Fruit fly (Drosophila melanogaster): ENCODE measurements around the gene p24-1.

Gene p24-1

dm6 chrX:11857522-11858438 is 5.5 kb upstream of the p24-1 start:
- TF ChIP-seq noc (tag; optimal IDR thresholded peaks at IDR 0.05): peak; percentile 77

DNA sequence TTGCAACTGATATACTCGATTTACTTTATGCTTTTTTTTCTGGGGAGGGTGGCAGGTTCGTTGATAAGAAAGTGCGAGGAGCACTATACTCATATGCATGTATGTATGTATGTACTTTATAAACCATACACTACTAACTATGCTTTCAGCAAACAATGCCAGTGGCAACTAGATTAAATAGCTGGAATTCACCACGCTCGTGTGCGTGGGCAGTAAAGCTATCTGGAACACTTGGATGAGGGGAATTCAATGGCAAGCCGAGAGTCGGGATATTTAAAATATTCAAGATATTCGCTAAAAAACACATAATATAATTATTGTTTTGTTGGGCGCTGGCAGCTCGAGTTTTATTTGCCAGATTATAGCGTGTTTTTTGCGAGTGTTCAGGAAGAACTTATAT is 4.5 kb upstream of the p24-1 start:
- no peak for TF ChIP-seq noc (tag; optimal IDR thresholded peaks at IDR 0.05)

DNA sequence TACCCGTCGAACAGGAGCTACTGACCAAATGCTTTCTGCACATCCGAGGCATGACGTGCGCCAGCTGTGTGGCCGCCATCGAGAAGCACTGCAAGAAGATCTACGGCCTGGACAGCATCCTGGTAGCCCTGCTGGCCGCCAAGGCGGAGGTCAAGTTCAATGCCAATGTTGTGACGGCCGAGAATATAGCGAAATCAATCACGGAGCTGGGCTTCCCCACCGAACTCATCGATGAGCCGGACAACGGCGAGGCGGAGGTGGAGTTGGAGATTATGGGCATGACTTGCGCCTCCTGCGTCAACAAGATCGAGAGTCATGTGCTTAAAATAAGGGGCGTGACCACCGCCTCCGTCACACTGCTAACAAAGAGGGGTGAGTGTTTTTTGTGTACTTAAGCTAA is 3.6 kb upstream of the p24-1 start:
- TF ChIP-seq noc (tag; optimal IDR thresholded peaks at IDR 0.05): no peak

dm6 chrX:11854758-11855465 is 2.6 kb upstream of the p24-1 start, which contains the start of the genes CG10347 and ATP7:
TSS of gene CG10347 (minus strand) at chrX:11854931.
TSS of gene ATP7 (plus strand) at chrX:11855022.
- peak; percentile 30 for TF ChIP-seq noc (tag; optimal IDR thresholded peaks at IDR 0.05)

- TF ChIP-seq noc (tag; optimal IDR thresholded peaks at IDR 0.05): no peak
These were observed 3.1 kb downstream of the p24-1 start for dm6 chrX:11849267-11849666.

- TF ChIP-seq noc (tag; optimal IDR thresholded peaks at IDR 0.05): peak; percentile 35
These were observed 3.6 kb downstream of the p24-1 start for dm6 chrX:11848507-11849264.

dm6 chrX:11846049-11846718 is 6.1 kb downstream of the p24-1 start, which contains the start of gene CG15740:
TSS of gene CG15740 (minus strand) at chrX:11846099.
- no peak for TF ChIP-seq noc (tag; optimal IDR thresholded peaks at IDR 0.05)

DNA sequence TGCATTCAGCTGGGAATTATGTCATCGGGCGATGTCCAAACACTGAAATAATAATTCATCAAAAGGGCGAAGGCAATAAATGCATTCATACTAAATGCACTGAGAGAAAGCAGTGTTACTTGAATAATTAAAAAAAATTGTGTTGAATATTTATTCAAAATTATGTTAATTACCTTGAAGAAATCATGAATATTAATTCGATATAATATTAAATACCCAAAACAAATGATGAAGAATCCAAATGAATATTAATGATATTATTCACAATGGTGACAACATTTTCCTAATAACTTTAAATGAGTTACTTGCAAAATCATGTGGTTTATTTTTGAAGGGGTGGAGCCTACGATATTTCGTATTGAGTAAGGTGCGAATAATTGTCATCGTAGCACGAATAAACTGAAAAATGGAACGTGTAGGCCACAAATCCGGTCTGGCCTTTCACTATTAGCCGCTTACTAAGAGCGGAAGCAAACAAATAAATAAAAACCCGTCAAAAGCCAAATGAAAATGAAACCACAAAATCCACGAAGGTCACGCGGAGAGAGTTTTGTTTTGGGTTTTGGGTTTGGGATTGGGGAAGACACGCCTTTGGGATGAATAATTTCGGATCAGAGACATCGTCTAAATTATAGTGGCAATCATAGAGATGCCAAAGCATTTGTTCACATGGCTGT is 10.5 kb downstream of the p24-1 start:
- TF ChIP-seq noc (tag; optimal IDR thresholded peaks at IDR 0.05): no peak

DNA sequence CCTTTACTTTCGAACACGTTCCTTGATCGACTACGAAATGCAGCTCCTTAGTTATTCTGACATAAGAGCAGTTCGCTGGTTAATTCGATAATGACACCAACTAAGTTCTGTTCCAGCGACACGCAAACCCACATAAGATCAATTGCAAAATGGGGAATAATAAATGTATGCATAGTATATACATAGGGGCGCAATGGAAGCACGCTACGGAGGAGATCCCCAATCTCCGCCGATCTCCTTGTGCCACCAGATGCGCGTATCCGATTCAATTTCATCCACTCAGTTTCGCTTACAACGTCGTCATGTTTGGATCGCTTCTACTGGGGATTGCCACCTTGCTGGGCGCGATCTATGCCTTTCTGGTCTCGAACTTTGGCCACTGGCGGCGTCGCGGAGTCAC is 13.0 kb downstream of the p24-1 start, which contains the start of gene Cyp28c1:
Gene Cyp28c1 (plus strand): TSS at position 301 of the 400 bp plus-strand sequence.
- TF ChIP-seq noc (tag; optimal IDR thresholded peaks at IDR 0.05): no peak

DNA sequence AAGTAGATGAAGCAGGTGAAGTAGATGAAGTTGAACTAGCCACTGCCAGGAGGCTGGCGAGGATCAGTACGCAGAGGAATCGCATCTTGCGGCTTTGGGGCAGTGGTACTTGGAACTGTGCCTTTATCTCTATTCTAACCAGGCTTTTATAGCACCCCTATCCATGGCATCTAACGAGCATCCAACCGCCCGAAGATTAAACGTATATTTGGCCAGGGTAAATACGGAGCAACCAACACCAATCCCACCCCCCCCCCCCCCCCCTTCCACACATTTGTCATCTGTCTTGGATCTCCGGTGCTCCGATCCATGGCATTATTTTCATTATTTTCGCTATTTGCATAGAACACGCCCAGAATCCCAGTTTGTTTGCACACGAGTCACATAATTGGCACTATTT is 14.4 kb downstream of the p24-1 start, which contains the start of gene CG15741:
Gene CG15741 (minus strand): TSS at position 101 of the 400 bp plus-strand sequence.
- no peak for TF ChIP-seq noc (tag; optimal IDR thresholded peaks at IDR 0.05)

dm6 chrX:11828336-11829007 is 23.9 kb downstream of the p24-1 start:
- TF ChIP-seq noc (tag; optimal IDR thresholded peaks at IDR 0.05): no peak

DNA sequence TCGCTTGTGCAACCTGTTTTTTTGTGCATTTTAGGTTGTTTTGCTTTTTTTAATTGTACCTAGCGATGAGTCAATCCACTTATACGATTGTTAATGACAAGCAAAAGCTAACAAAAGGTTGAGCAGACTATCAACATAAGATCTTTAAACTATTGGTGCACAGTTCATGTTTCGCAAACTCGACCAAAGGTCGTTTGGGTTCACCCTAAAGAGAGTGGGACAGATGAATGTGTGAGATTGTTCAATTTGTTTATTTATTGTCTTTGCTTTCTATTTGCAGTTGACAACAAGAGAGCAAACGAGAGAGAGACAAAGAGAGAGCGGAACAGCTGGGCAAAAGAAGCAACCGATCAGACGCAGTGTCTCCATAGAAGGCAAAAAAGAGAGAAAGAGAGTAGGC is 29.3 kb downstream of the p24-1 start:
- TF ChIP-seq noc (tag; optimal IDR thresholded peaks at IDR 0.05): no peak

- peak; percentile 11 for TF ChIP-seq noc (tag; optimal IDR thresholded peaks at IDR 0.05)
These were observed 30.4 kb downstream of the p24-1 start for dm6 chrX:11821946-11822345.
